Fruit fly (Drosophila melanogaster): ENCODE results near the gene Trc8.

Gene Trc8

DNA sequence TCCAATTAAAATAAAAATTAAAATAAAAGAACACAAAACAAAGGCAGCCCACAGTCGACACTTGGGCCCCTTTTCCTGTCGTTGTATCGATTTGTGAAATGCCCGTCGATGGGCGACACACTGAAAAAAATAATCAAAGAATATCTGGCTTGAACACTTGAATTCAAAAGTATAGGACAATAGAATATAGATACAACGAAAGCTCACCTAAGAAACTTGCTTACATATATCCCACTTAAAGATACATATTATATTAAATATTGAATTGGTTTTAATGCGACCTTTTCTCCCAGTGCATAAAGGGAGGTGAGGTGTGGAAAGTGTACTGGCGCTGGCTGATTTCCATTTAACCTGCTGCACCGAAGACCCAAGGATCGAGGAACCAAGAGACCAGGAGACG, 18.6 kb upstream of the Trc8 start:
- no peak for TF ChIP-seq CG17801 (GFP tag; optimal IDR thresholded peaks at IDR 0.05; ENCODE audit: partially characterized antibody)

DNA sequence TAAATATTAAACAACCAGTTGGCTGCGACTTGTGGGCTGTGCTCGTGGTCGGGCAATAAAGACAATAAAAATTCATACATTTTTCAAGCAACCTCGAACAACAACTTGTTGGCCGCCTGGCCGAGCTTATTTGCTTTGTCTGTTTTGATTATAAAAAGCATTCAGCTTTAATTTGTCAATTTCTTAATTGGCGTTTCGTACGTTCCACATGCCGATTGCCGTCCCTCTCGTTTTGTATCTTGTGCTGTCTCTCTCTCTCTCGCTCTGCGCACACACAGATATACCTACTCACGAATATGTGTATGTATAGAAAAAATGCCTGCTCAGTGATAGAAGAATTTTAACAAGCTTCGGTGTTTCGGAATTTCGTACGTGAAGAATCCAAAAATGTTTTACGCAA, 16.6 kb upstream of the Trc8 start:
- TF ChIP-seq CG17801 (GFP tag; optimal IDR thresholded peaks at IDR 0.05; ENCODE audit: partially characterized antibody), result no peak

DNA sequence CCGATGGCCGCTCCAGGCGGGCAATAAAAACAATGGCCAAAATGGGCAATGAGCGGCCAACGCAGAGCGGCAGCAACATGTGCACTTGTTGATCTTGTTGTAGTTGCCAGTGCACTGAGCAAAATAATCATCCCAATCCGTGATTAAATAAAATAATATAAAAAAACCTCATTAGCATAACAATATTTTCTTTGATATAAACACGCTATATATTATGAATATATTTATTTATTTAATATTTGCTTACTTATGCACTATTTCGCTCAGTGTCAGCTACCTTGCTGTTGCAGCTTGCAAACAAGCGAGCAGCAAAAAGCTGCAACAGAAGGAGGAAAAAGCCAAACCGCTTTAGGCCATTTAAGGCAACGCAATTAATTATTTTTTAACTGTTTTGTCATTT, 15.7 kb upstream of the Trc8 start:
- TF ChIP-seq CG17801 (GFP tag; optimal IDR thresholded peaks at IDR 0.05; ENCODE audit: partially characterized antibody), result no peak

DNA sequence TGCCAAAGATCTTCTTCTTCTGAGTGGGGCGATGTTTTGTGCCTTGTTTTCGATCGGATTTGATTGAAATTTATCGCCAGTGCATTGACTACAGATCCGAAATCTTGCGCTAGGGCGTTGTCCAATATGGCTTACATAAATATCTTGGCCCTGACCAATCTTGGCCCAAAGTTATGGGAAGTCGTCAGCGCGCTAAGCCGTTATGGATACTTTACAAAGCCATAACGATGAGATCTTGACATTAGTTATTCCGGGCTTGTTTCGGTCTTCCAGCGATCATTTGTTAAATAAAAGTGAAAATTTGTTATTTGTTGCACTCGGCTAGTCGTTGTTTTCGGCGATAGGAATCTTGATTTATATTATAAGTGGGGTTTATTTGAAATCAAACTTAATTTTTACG, 14.9 kb upstream of the Trc8 start:
- TF ChIP-seq CG17801 (GFP tag; optimal IDR thresholded peaks at IDR 0.05; ENCODE audit: partially characterized antibody), result no peak

DNA sequence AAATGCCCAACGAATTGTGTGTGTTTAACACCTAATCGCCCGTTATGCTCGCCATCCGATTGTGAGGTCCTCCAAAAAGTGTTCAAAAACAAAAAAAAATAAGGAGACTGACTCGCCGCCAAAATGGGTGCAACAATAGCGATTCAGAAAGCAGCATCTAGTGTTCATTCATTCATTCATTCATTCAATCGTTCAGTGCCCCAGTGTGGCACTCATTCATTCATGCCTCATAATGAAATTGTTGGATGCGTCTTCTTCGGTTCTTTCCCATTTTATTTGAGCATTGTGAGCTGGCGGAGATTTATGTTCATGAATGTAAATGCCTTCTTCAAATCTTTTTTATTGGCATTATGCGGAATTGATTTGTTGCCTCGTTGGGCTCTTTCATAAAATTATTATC, 14.3 kb upstream of the Trc8 start:
- TF ChIP-seq CG17801 (GFP tag; optimal IDR thresholded peaks at IDR 0.05; ENCODE audit: partially characterized antibody), result no peak

DNA sequence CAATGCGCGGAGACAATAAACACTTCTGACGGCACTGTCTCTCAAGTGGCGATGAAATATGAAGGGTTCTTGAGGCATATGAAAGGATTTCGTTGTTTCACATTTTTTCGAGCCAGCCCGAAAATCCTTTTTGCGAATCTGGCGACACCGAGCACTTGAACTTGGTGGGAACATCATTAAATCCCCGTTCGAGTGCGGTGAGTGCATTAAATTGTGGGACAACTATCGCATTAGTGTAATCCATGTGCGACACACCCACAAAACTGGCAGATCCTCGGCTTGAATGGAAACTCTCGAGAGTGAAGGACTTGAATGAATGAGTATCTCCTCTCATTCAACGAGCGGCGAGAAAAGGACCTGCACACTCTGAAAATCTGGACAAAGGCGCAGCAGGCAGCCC, 13.2 kb upstream of the Trc8 start:
- no peak for TF ChIP-seq CG17801 (GFP tag; optimal IDR thresholded peaks at IDR 0.05; ENCODE audit: partially characterized antibody)

DNA sequence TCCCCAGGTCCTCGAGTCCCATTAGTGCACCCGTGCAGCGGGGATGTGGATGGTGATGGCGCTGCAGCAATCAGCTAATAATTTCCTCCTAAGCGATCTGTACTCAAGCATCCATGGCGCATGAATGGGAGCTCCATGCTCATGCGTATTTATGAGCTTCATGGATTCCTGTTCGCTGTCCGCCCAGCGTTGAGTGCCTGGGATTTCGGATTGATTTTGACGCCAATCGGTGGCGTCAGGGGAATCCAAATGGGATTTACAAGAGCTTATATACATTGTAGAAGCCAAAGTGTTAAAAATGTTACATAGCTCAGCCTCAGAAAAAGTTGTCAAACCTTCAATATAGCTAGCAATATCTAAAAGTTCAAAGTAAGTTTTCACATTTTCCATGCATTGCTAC, 11.8 kb upstream of the Trc8 start, which contains the start of gene ND-20L:
Gene ND-20L (plus strand): TSS at position 301 of the 400 bp plus-strand sequence.
- no peak for TF ChIP-seq CG17801 (GFP tag; optimal IDR thresholded peaks at IDR 0.05; ENCODE audit: partially characterized antibody)

DNA sequence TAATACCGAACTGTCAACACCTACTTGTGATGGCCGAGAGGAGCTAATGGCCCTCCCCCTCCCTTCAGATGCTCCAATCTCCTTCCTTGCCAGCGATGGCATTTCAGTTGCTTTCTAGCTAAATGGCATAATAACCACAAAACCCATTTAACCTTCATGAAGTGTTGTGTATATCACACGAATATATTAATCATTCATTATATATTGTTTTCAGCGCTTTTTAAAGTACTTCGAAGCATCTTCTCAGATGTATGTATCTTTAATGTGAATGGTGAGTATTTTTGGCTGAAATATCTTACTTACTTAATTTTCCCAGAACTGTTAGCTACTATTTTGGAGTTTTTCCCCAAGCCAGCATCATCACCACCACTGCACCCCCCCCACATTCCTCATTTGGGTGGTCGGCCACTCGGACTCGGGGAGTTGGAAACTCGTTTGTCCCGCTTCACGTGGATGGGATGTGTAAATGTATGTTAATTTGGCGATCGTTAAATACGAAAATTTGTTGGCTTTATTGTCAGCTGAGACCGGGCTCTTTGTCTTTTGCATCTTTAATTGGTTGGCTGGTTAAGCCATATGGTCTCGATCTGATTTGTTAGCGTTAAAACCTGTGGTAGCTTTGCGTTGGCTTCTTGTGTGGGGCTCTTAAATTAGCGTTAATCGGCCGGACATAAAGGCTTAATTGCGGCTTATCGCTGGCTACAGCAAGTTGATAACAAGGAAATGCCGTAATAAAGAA, 8.9 kb upstream of the Trc8 start:
- no peak for TF ChIP-seq CG17801 (GFP tag; optimal IDR thresholded peaks at IDR 0.05; ENCODE audit: partially characterized antibody)

DNA sequence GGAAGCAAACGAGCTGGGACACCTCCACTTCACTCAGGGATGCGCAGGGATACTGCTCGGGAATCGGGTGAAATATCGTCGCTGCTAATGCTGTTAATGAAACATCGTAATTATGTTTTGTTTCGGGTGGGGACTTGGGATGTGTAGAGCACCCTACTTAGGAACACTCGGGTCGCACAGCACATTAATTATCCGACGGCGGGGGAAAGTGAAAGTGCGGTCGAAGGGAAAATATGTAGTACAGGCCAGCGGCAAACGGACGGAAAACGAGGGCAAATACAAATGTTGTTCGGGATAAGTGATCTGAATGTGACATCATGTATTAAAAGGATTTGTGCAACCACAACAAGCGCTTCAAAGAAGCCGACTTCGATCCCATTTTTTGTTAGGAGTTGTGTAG, 7.9 kb upstream of the Trc8 start:
- no peak for TF ChIP-seq CG17801 (GFP tag; optimal IDR thresholded peaks at IDR 0.05; ENCODE audit: partially characterized antibody)

DNA sequence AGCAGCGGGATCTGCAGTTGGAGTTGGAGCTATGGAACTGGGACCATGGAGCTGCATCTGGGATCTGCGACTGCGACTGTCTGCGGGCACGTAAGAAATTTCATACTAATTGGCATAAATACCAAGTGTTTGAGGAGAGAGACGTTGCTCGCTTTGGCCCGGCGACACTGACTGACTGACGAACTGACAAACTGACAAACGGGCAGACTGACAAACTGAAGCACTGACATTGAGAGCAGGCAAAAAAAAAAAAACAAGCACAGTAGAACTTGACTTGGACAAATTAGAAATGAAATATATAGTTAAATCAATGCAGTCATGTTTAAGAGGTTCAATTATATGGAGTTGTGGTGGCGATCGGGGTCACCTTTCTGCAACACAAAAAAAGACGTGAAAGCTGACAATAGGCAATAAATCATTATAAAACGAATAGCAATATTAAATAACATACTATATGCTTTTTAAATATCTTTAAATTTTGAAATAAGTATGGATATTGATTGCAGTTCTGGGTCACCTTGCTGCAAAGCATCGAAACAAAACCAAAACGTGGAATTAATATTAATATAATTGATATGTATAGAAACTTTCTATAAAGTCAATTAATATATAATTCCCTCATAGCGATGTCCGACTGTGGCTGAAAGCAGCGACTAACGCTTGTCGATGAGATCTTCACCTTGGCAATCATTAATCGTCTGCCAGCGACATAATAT, 5.1 kb upstream of the Trc8 start:
- no peak for TF ChIP-seq CG17801 (GFP tag; optimal IDR thresholded peaks at IDR 0.05; ENCODE audit: partially characterized antibody)

DNA sequence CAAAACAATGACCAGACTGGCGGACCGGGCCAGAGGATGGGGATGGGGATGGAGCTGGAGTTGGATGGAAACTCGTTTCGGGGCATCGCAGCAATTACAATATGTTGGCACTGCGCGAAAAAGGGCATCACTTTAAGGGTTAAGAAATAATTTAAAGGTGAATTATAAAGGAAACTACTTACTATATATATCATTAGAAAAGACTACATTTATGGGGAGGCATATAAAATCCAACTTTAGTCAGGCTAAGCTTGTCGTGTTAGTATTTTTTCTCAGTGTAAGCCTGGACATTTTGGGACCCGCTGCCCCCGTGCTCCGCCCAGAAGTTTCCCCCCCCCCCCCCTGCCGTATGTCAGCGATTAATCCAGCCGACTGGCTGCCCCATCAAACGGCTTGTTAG, 3.0 kb upstream of the Trc8 start:
- TF ChIP-seq CG17801 (GFP tag; optimal IDR thresholded peaks at IDR 0.05; ENCODE audit: partially characterized antibody), result no peak

DNA sequence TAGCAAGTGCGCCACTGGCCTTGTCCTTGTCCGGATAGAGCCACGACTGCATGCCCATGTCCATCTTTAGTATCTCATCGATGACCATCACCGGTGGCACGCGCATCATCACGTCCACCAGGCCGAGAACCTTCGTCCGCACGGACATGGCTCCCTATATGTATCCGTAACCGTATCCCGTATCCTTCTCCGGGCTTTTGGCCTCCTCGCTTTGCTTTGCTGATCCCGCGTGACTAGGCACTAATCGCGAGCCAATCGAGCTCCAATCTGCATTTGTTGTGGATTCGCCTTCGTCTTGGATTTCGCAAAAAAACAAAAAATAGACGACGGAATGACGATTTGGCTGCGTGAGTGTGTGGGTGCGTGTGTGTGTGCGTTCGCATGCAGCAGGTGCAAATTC, 619 bp downstream of the Trc8 start:
- TF ChIP-seq CG17801 (GFP tag; optimal IDR thresholded peaks at IDR 0.05; ENCODE audit: partially characterized antibody), result no peak

DNA sequence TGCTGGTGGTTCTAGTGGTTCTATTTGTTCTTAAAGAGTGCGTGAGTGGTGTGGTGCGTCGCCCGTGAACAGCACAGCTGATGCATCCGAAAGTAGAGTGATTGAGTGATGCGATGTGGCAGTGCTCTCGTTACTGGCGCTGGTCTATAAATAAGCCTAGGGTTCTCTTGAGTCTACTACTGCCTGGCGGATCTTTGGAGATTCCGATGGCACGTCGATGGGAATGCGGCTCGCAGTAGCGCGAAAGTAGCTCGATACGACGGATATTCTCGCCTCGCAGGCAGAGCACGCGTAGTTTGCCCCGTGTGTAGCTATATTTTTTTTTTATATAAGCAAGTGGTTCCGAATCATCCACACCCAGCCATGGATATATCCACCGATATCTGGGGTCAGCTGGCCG, 7.3 kb downstream of the Trc8 start:
- no peak for TF ChIP-seq CG17801 (GFP tag; optimal IDR thresholded peaks at IDR 0.05; ENCODE audit: partially characterized antibody)

DNA sequence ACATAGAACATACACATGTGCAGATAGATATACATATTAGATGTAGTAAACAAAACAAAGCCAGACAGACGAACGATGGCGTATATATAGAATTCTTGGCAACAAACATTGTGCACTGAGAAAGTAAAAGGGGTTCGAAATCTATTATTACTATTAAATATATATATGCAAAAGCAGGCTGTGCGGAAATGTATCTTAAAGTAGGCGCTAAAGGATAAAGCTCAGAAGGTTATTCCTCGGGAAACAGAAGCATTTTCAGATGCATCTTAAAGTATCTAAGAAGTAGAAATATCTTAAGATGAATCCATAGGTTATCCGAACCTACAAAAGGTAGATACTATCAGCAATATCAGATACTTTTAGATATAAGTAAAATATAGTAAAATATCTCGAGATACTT, 7.8 kb downstream of the Trc8 start:
- TF ChIP-seq CG17801 (GFP tag; optimal IDR thresholded peaks at IDR 0.05; ENCODE audit: partially characterized antibody), result no peak

DNA sequence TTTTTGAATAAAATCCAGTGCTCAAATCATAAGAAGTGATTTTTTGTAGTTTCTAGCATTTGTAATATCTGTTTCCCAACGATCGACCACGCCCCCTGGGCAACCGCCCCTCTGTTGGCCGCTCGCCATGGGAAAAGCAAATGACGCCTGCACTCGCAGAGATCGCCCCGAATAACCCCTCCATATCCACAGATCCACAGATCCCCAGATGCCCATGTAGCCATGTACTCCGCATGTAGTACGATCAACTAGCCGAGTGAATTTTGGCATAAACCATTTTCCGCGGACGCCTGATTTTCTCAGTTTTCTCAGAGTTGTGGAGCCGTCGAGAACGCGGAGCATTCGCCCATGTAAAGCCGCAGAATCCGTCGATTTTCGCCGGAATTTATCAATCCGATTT, 9.1 kb downstream of the Trc8 start, which contains the start of gene FipoQ:
Gene FipoQ (plus strand): TSS at position 301 of the 400 bp plus-strand sequence.
- no peak for TF ChIP-seq CG17801 (GFP tag; optimal IDR thresholded peaks at IDR 0.05; ENCODE audit: partially characterized antibody)

DNA sequence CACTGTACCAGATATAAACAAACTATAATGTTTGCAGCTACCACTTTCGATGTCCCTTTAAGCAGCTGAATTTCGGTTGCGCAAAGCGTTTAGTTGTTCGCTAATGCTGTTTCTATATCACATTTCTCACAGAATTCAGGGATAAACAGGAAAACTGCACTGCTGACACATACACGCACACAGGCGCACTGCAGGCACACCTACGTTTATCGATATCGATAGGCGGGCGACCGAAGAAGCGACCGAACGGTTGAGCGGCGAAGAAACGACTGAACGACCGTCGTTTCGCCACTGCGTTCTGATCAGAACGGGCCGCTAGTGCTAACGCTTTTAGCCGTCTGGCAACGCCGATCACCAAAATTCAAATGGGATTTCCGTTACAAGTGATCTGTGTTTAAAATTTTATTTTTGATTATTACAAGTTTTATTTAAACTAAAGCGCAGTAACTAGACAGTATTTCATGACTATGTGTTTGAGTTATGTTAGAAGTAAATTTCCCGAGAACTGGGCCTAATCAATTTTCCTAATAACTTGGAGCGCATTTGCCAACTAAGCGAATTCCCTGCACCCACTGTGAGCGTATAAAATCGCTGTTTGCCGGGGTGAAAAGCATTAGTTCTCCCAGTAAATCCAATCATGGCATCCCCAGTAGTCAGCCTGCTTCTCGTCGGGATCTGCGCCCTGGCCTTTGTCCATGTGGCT, 10.2 kb downstream of the Trc8 start, which contains the start of the genes CG2310 and Diedel:
Gene CG2310 (minus strand): TSS at position 277 of the 703 bp plus-strand sequence.
Gene Diedel (plus strand): TSS at position 611 of the 703 bp plus-strand sequence.
- TF ChIP-seq CG17801 (GFP tag; optimal IDR thresholded peaks at IDR 0.05; ENCODE audit: partially characterized antibody), result no peak
